Fruit fly (Drosophila melanogaster): ENCODE measurements around the gene CG33116.

The CG33116 gene

DNA sequence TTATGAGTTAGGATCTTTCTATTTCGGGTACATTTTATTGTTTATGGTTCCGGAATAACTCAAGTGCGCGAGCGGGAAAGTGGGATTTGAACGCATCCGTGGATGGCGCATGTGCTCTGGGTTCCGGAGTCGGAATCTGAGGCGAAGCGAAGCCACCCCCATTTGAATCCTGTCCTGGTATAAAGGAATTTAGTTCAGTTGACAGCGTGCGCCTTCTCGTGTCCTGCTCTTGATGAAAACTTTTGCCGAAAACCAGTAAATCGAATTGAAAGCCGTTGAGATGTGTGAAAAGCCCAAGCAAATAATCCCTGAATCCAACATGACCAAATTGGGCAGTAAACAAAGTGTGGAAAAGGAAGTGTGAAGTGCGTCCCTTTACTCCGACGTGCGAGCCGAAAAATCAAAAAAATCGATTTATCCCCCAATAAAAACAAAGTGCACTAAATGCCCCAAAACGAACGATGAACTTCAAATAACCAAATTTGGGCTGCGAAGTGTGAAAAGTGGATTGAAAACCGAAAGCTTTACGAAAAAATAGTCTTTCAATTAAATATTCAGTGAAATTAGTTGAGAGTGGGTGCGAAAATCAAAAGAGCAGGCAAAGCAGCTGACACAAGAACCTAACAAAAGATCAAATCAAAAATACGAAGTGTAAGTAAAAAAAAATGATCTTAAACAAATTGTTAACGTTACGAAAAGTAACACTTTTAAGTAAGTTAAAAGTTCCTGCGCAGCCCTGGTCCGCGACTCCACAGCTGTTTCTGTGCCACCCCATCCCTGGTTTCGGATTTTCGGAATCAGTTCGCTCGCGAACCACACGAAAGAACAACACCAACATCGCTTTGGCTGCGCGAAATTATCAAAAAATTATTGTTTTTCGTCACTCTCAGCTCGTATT, 53.4 kb downstream of the CG33116 start, which contains the start of gene Lar (continued):
- peak; percentile 36 for TF ChIP-seq pnt (GFP tag; optimal IDR thresholded peaks at IDR 0.05)
- no peak for TF ChIP-seq cwo (GFP tag; optimal IDR thresholded peaks at IDR 0.05)
- peak; percentile 77 for TF ChIP-seq Myb (GFP tag; optimal IDR thresholded peaks at IDR 0.05)
- TF ChIP-seq bigmax (GFP tag; optimal IDR thresholded peaks at IDR 0.05), result no peak
- TF ChIP-seq zf30C (GFP tag; optimal IDR thresholded peaks at IDR 0.05), result no peak
- no peak for TF ChIP-seq lov (optimal IDR thresholded peaks at IDR 0.05)
- TF ChIP-seq lov (GFP tag; IDR thresholded peaks at IDR 0.05), result 0 out of 3 replicates have a peak, but pooled peaks have one; percentile 17
- TF ChIP-seq jumu (GFP tag; optimal IDR thresholded peaks at IDR 0.05), result peak; percentile 76
- TF ChIP-seq CG33557 (GFP tag; optimal IDR thresholded peaks at IDR 0.05), result no peak
- TF ChIP-seq wdn (GFP tag; IDR thresholded peaks at IDR 0.05), result no peak
- peak; percentile 86 for TF ChIP-seq CG2120 (GFP tag; optimal IDR thresholded peaks at IDR 0.05)
- TF ChIP-seq HmgZ (tag; optimal IDR thresholded peaks at IDR 0.05), result peak; percentile 85
- TF ChIP-seq gsb (GFP tag; IDR thresholded peaks at IDR 0.05), result no peak
- TF ChIP-seq CG12236 (GFP tag; optimal IDR thresholded peaks at IDR 0.05), result no peak
- no peak for TF ChIP-seq CG12104 (GFP tag; optimal IDR thresholded peaks at IDR 0.05)
- TF ChIP-seq dati (GFP tag; IDR thresholded peaks at IDR 0.05), result no peak
- peak; percentile 64 for TF ChIP-seq p53 (GFP tag; optimal IDR thresholded peaks at IDR 0.05)
- TF ChIP-seq h (optimal IDR thresholded peaks at IDR 0.05), result no peak
- peak; percentile 32 for TF ChIP-seq gro (GFP tag; optimal IDR thresholded peaks at IDR 0.05)
- no peak for TF ChIP-seq pfk (GFP tag; optimal IDR thresholded peaks at IDR 0.05)
- TF ChIP-seq repo (GFP tag; optimal IDR thresholded peaks at IDR 0.05), result peak; percentile 11
- peak; percentile 15 for TF ChIP-seq fd96Cb (tag; optimal IDR thresholded peaks at IDR 0.05)
- peak; percentile 28 for TF ChIP-seq Ssrp (tag; optimal IDR thresholded peaks at IDR 0.05)
- TF ChIP-seq chm (GFP tag; IDR thresholded peaks at IDR 0.05), result 0 out of 2 replicates have a peak, but pooled peaks have one; percentile 45
- peak; percentile 67 for TF ChIP-seq CG13624 (GFP tag; optimal IDR thresholded peaks at IDR 0.05)
- TF ChIP-seq Sry-δ (GFP tag; optimal IDR thresholded peaks at IDR 0.05), result peak; percentile 40
- peak; percentile 31; the same call in 1 of the 2 replicates for TF ChIP-seq CG14441 (GFP tag; IDR thresholded peaks at IDR 0.05)
- no peak for TF ChIP-seq Hr39 (optimal IDR thresholded peaks at IDR 0.05)
- TF ChIP-seq slou (GFP tag; optimal IDR thresholded peaks at IDR 0.05), result peak; percentile 36
- TF ChIP-seq nerfin-2 (GFP tag; IDR thresholded peaks at IDR 0.05; ENCODE audit: partially characterized antibody), result no peak
- no peak for TF ChIP-seq CG4707 (GFP tag; optimal IDR thresholded peaks at IDR 0.05)
- no peak for TF ChIP-seq CG14050 (GFP tag; IDR thresholded peaks at IDR 0.05)
- TF ChIP-seq CG17829 (tag; optimal IDR thresholded peaks at IDR 0.05), result peak; percentile 69
- peak; percentile 26 for TF ChIP-seq trh (GFP tag; optimal IDR thresholded peaks at IDR 0.05)
- peak; percentile 57 for TF ChIP-seq caup (GFP tag; optimal IDR thresholded peaks at IDR 0.05; ENCODE audit: severe bottlenecking)
- 0 out of 3 replicates have a peak, but pooled peaks have one; percentile 78 for TF ChIP-seq CG34422 (GFP tag; IDR thresholded peaks at IDR 0.05)
- TF ChIP-seq gce (GFP tag; IDR thresholded peaks at IDR 0.05), result no peak
- 0 out of 2 replicates have a peak, but pooled peaks have one; percentile 44 for TF ChIP-seq CG10321 (GFP tag; IDR thresholded peaks at IDR 0.05)
- TF ChIP-seq hkb (optimal IDR thresholded peaks at IDR 0.05), result no peak
- peak; percentile 42 for TF ChIP-seq hkb (GFP tag; IDR thresholded peaks at IDR 0.05)
- TF ChIP-seq Dek (tag; optimal IDR thresholded peaks at IDR 0.05), result peak; percentile 55
- TF ChIP-seq fd102C (GFP tag; optimal IDR thresholded peaks at IDR 0.05), result no peak
- peak; percentile 28 for TF ChIP-seq CG31365 (tag; optimal IDR thresholded peaks at IDR 0.05)
- TF ChIP-seq CG4424 (GFP tag; optimal IDR thresholded peaks at IDR 0.05), result peak; percentile 71
- TF ChIP-seq Sox100B (GFP tag; optimal IDR thresholded peaks at IDR 0.05), result no peak
- no peak for TF ChIP-seq CG15479 (GFP tag; optimal IDR thresholded peaks at IDR 0.05)
- no peak for TF ChIP-seq CG3065 (GFP tag; optimal IDR thresholded peaks at IDR 0.05)
- TF ChIP-seq ttk (GFP tag; IDR thresholded peaks at IDR 0.05), result no peak
- peak; percentile 68 for TF ChIP-seq Xbp1 (GFP tag; optimal IDR thresholded peaks at IDR 0.05)
- TF ChIP-seq pum (GFP tag; optimal IDR thresholded peaks at IDR 0.05), result peak; percentile 70
